Worm (Caenorhabditis elegans): ENCODE results near the gene nstp-8.

DNA sequence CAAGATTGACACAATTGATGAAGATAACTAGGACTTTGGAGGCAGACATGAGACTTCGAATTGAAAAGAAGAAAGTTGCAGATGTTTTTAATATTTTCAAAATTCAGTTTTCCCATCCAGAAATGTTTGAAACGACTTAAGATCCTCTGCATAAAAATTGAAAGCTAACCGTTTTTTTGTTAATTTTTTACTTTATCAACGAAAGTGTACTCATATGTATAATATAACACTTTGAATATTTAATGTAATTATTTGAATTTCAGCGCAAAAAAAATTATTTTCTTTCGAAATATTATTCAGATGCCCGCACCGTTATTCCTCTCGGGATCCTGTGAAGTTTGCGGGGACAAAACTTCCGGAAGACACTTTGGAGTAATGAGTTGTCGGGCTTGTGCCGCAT, 11.5 kb downstream of the nstp-8 start, which contains the start of gene nhr-18:
- TF ChIP-seq duxl-1 (tag; optimal IDR thresholded peaks at IDR 0.05; ENCODE audit: poor library complexity) (no peak), unc-62 (GFP tag; optimal IDR thresholded peaks at IDR 0.05 in 1 of 2) (no peak), unc-62 (tag; optimal IDR thresholded peaks at IDR 0.05) (no peak), nhr-76 (tag; optimal IDR thresholded peaks at IDR 0.05) (no peak), egl-27 (tag; optimal IDR thresholded peaks at IDR 0.05) (no peak), F26F4.8 (GFP tag; conservative IDR thresholded peaks at IDR 0.05) (no peak), vab-7 (GFP tag; IDR thresholded peaks at IDR 0.05) (no peak), zfp-3 (GFP tag; conservative IDR thresholded peaks at IDR 0.05) (no peak), daf-16 (GFP tag; optimal IDR thresholded peaks at IDR 0.05) (no peak), daf-16 (tag; optimal IDR thresholded peaks at IDR 0.05) (no peak), nhr-77 (tag; optimal IDR thresholded peaks at IDR 0.05) (no peak)

All from whole organism, L4 larva.